Worm (Caenorhabditis elegans) whole organism, midembryonic: Measurements from ENCODE around the gene sre-38.

Experiments used
- T22C8.4 ChIP-seq: fragments of 200-800 bp; sonication (Bioruptor generic); IDR thresholded peaks from 2 replicates; pipeline ENCODE4 v1.3.6; 2022; ENCODE audit warnings: missing genetic modification characterization, missing compliant biosample characterization
- cog-1 ChIP-seq: sonication (generic microtip); optimal IDR thresholded peaks from 2 replicates; lab custom pipeline; 2016; ENCODE audit warnings: missing genetic modification characterization, missing compliant biosample characterization
- flt-1 ChIP-seq: fragments of 200-800 bp; sonication (Bioruptor generic); IDR thresholded peaks from 2 replicates; pipeline ENCODE4 v1.3.6; 2022; ENCODE audit warnings: missing genetic modification characterization, missing compliant biosample characterization
- klf-2 ChIP-seq: fragments of 200-800 bp; sonication (Bioruptor generic); conservative IDR thresholded peaks from 2 replicates; pipeline ENCODE4 v1.3.6; 2022; ENCODE audit warnings: missing genetic modification reagents, missing genetic modification characterization, missing compliant biosample characterization
- med-1 ChIP-seq: sonication (generic microtip); optimal IDR thresholded peaks from 2 replicates; lab custom pipeline; 2017; ENCODE audit warnings: missing genetic modification characterization, mild to moderate bottlenecking, missing compliant biosample characterization, antibody characterized with exemption, missing genetic modification reagents; ENCODE audit not compliant: insufficient read depth
- ref-1 ChIP-seq: fragments of 200-800 bp; sonication (Bioruptor generic); conservative IDR thresholded peaks from 2 replicates; pipeline ENCODE4 v1.3.6; 2022; ENCODE audit warnings: missing genetic modification reagents, missing genetic modification characterization, missing compliant biosample characterization
- tab-1 ChIP-seq: fragments of 200-800 bp; sonication (Bioruptor generic); IDR thresholded peaks from 2 replicates; pipeline ENCODE4 v1.3.6; 2022; ENCODE audit warnings: missing genetic modification characterization, missing compliant biosample characterization
- ztf-23 ChIP-seq: fragments of 200-800 bp; sonication (Bioruptor generic); IDR thresholded peaks from 2 replicates; pipeline ENCODE4 v1.3.6; 2022; ENCODE audit warnings: missing genetic modification reagents, missing genetic modification characterization, missing compliant biosample characterization
- ztf-29 ChIP-seq: fragments of 200-800 bp; sonication (Bioruptor generic); IDR thresholded peaks from 2 replicates; pipeline ENCODE4 v1.3.6; 2022; ENCODE audit warnings: missing genetic modification reagents, missing genetic modification characterization, missing compliant biosample characterization

Gene sre-38

DNA sequence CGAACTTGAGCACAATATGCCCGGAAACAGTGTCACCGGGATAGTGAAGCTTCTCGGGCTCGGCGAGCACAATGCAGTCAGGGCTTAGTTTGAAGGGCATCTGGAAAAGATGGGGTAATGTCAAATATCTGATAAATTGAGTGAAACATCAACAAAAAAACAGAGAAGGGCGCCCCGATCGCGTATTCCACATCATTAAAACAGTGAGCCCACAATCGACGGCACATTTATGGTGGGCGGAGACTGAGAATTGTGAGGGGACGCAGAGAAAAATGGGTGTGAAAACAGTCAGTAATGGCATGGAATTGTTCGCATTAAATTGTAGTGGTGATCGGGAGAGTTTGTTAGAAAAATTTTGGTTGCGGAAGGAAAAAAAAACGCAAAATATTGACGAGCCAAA is 23.4 kb downstream of the sre-38 start, which contains the start of gene arrd-9:
TSS of gene arrd-9 (minus strand) at position 101 of the 400 bp plus-strand sequence.
- TF ChIP-seq ztf-29 (GFP tag; lab: Robert Waterston, UW) (no peak), T22C8.4 (GFP tag; lab: Robert Waterston, UW) (no peak), klf-2 (GFP tag; lab: Robert Waterston, UW) (no peak), cog-1 (no peak), flt-1 (GFP tag; lab: Robert Waterston, UW) (no peak), med-1 (GFP tag; lab: Kevin White, UChicago) (no peak), ztf-23 (GFP tag; lab: Robert Waterston, UW) (no peak), tab-1 (GFP tag; lab: Robert Waterston, UW) (no peak), ref-1 (GFP tag; lab: Robert Waterston, UW) (no peak)

DNA sequence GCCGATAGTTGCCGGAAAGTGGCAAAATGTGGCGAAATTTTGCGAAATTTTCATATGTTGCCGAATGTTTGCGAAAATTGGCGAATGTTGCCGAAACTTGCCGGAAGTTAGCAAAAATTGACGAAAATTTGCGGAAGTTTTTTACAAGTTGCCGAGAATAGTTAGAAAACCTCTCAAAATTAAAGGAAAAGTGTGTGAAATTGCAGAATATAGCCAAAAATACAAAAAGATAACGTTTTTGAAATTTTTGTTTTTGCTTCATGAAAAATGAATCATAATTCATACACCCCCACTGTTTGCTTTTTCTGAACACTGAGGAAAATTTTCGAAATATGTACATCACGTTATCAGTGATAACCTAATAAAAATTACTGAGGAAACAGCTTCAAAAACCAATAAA is 24.3 kb downstream of the sre-38 start:
- TF ChIP-seq tab-1 (GFP tag; lab: Robert Waterston, UW) (no peak), ztf-23 (GFP tag; lab: Robert Waterston, UW) (no peak), flt-1 (GFP tag; lab: Robert Waterston, UW) (no peak), med-1 (GFP tag; lab: Kevin White, UChicago) (no peak)

ce11 chrII:12482622-12483021 is 25.2 kb downstream of the sre-38 start, which contains the start of gene fbxb-102:
TSS of gene fbxb-102 (plus strand) at chrII:12482922.
- TF ChIP-seq ref-1 (GFP tag; lab: Robert Waterston, UW) = no peak
- no peak for TF ChIP-seq flt-1 (GFP tag; lab: Robert Waterston, UW)
- no peak for TF ChIP-seq klf-2 (GFP tag; lab: Robert Waterston, UW)
- TF ChIP-seq tab-1 (GFP tag; lab: Robert Waterston, UW) = no peak
- TF ChIP-seq med-1 (GFP tag; lab: Kevin White, UChicago) = no peak
- TF ChIP-seq ztf-29 (GFP tag; lab: Robert Waterston, UW) = no peak
- TF ChIP-seq cog-1 = no peak
- TF ChIP-seq ztf-23 (GFP tag; lab: Robert Waterston, UW) = no peak
- TF ChIP-seq T22C8.4 (GFP tag; lab: Robert Waterston, UW) = no peak

DNA sequence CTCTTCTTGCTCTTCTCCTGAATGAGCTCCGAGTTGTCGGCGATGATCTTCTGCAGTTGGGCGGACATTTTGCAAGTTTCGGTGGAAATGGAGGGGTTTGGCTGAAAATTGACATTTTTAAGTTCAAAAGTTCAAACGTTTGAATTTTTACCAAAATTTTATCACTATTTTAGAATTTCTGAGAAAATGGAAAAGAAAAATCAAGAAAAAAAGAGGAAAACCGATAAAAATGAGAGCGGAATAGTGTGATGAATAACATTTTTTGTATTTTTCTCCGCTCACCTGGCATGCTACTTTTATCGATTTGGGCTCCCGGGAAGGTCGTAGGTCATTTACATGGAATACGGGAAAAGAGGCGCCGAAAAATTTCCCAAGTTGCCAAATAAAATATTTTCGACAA is 27.7 kb downstream of the sre-38 start, which contains the start of gene F15A4.10:
TSS of gene F15A4.10 (minus strand) at position 101 of the 400 bp plus-strand sequence.
- TF ChIP-seq cog-1 (no peak), ztf-29 (GFP tag; lab: Robert Waterston, UW) (no peak), med-1 (GFP tag; lab: Kevin White, UChicago) (no peak), tab-1 (GFP tag; lab: Robert Waterston, UW) (no peak)

- no peak for TF ChIP-seq med-1 (GFP tag; lab: Kevin White, UChicago)
- TF ChIP-seq klf-2 (GFP tag; lab: Robert Waterston, UW) = no peak
- no peak for TF ChIP-seq cog-1
- no peak for TF ChIP-seq ztf-29 (GFP tag; lab: Robert Waterston, UW)
- no peak for TF ChIP-seq ref-1 (GFP tag; lab: Robert Waterston, UW)
- no peak for TF ChIP-seq ztf-23 (GFP tag; lab: Robert Waterston, UW)
- no peak for TF ChIP-seq tab-1 (GFP tag; lab: Robert Waterston, UW)
- no peak for TF ChIP-seq T22C8.4 (GFP tag; lab: Robert Waterston, UW)
- no peak for TF ChIP-seq flt-1 (GFP tag; lab: Robert Waterston, UW)
These were observed 31.4 kb downstream of the sre-38 start for ce11 chrII:12488810-12489209.

ce11 chrII:12489903-12490302 is 32.5 kb downstream of the sre-38 start, which contains the start of gene T21B4.15:
TSS of gene T21B4.15 (plus strand) at chrII:12490203.
- TF ChIP-seq ztf-23 (GFP tag; lab: Robert Waterston, UW) (no peak), cog-1 (no peak), klf-2 (GFP tag; lab: Robert Waterston, UW) (no peak)

DNA sequence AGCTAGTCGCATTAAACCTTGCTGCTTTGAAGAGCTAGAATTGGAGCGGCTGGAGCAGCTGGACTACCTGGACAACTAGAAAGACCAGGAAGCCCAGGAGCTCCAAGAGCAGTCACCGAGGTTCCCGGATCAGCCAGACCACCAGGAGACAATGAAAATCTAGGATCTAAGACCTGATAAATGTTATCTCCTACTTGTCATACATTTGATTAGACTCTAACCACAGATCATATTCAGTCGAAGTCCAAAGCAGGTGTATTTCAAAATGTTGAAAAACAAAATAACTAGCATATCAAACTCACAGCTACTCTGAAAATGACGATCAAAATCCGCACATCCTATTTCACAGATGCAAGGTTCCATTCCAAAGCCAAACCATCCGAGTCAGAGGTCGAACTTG is 34.6 kb downstream of the sre-38 start, which contains the start of gene srz-6:
TSS of gene srz-6 (plus strand) at position 301 of the 400 bp plus-strand sequence.
- no peak for TF ChIP-seq ref-1 (GFP tag; lab: Robert Waterston, UW)
- no peak for TF ChIP-seq klf-2 (GFP tag; lab: Robert Waterston, UW)
- no peak for TF ChIP-seq cog-1
- TF ChIP-seq T22C8.4 (GFP tag; lab: Robert Waterston, UW) = no peak
- no peak for TF ChIP-seq ztf-29 (GFP tag; lab: Robert Waterston, UW)
- no peak for TF ChIP-seq med-1 (GFP tag; lab: Kevin White, UChicago)
- no peak for TF ChIP-seq tab-1 (GFP tag; lab: Robert Waterston, UW)
- TF ChIP-seq flt-1 (GFP tag; lab: Robert Waterston, UW) = no peak
- TF ChIP-seq ztf-23 (GFP tag; lab: Robert Waterston, UW) = no peak

DNA sequence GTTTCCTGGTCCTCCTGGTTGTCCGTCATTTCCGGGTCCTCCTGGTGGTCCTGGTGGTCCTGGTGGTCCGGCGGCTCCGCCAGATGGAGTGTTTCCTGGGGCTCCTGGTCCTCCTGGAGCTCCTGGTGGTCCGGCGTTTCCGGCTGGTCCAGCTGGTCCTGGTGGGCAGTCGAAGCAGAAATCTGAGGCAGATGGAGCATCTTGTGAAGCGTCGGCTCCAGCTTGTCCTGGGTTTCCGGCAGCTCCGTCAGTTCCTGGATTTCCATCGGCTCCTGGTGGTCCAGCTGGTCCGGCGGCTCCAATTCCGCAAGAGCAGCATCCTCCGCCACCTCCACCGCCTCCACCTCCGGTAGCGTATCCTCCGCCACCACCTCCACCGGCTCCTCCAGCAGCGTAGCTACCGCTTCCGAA is 36.7 kb downstream of the sre-38 start:
- TF ChIP-seq flt-1 (GFP tag; lab: Robert Waterston, UW) (no peak), ztf-29 (GFP tag; lab: Robert Waterston, UW) (no peak), T22C8.4 (GFP tag; lab: Robert Waterston, UW) (no peak)

DNA sequence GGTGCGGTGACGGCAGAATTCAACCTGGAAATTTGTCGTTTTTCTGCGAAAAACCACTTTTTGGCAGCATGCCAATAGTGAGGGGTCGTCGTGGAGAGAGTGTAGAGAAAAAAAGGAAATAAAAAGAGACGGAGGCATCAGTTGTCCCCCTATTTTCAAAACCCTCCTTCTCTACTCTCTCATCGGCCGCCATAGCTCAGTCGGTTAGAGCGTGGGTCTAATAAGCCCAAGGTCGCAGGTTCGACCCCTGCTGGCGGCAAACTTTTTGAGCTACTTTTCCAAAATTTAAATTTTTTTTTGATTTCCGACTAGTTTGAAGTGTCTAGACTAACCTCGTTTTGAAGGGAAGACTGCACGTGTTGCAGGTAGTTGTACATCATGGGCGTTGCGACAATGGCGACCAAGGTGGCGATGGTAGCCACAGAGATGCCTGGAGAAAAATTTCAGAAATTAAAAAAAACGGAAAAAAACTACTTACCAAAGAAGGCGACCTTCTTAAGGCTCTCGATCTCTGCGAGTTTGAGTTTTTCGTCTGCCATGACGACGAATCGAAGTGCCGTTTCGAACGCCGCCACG is 37.3 kb downstream of the sre-38 start, which contains the start of gene col-85:
TSS of gene col-85 (minus strand) at position 540 of the 576 bp plus-strand sequence.
- TF ChIP-seq klf-2 (GFP tag; lab: Robert Waterston, UW) = peak; percentile 98
- peak; percentile 98 for TF ChIP-seq ztf-23 (GFP tag; lab: Robert Waterston, UW)
- TF ChIP-seq T22C8.4 (GFP tag; lab: Robert Waterston, UW) = peak; percentile 96
- TF ChIP-seq ztf-29 (GFP tag; lab: Robert Waterston, UW) = peak; percentile 100
- TF ChIP-seq cog-1 = peak; percentile 83
- TF ChIP-seq flt-1 (GFP tag; lab: Robert Waterston, UW) = peak; percentile 97
- TF ChIP-seq tab-1 (GFP tag; lab: Robert Waterston, UW) = peak; percentile 98
- peak; percentile 73 for TF ChIP-seq med-1 (GFP tag; lab: Kevin White, UChicago)
- peak; percentile 88 for TF ChIP-seq ref-1 (GFP tag; lab: Robert Waterston, UW)
